Fruit fly (Drosophila melanogaster) whole organism, embryonic: ENCODE measurements around the gene CG3224.

Source experiments
- ATbp ChIP-seq: fragments of 200-800 bp; sonication (Bioruptor generic); optimal IDR thresholded peaks from 2 replicates; lab custom pipeline; 2017; ENCODE audit warnings: missing biosample characterization, mild to moderate bottlenecking, missing genetic modification characterization, missing genetic modification reagents
- Asciz ChIP-seq: fragments of 200-800 bp; sonication (Bioruptor generic); optimal IDR thresholded peaks from 2 replicates; lab custom pipeline; 2017; ENCODE audit warnings: missing biosample characterization, mild to moderate bottlenecking, missing genetic modification characterization, missing genetic modification reagents
- Awh ChIP-seq: fragments of 200-800 bp; sonication (Bioruptor generic); IDR thresholded peaks from 2 replicates; pipeline ENCODE4, ENCODE4 v1.3.6; 2022; ENCODE audit warnings: missing biosample characterization, missing genetic modification characterization
- CG11723 ChIP-seq: fragments of 200-800 bp; sonication (Bioruptor generic); optimal IDR thresholded peaks from 2 replicates; lab custom pipeline; 2017; ENCODE audit warnings: missing biosample characterization, mild to moderate bottlenecking, missing genetic modification characterization
- CG12769 ChIP-seq: fragments of 200-800 bp; sonication (Bioruptor generic); optimal IDR thresholded peaks from 2 replicates; lab custom pipeline; 2019; ENCODE audit warnings: missing biosample characterization, mild to moderate bottlenecking, missing genetic modification characterization, moderate library complexity
- CG13123 ChIP-seq: fragments of 200-800 bp; sonication (Bioruptor generic); optimal IDR thresholded peaks from 2 replicates; lab custom pipeline; 2016; ENCODE audit warnings: missing biosample characterization, missing genetic modification characterization
- CG13287 ChIP-seq: fragments of 200-800 bp; sonication (Bioruptor generic); IDR thresholded peaks from 2 replicates; pipeline ENCODE4 v1.3.6; 2022; ENCODE audit warnings: missing biosample characterization, missing genetic modification characterization; ENCODE audit not compliant: partially characterized antibody
- CG17612 ChIP-seq: fragments of 200-800 bp; sonication (Bioruptor generic); IDR thresholded peaks from 2 replicates; pipeline ENCODE4 v1.3.6; 2022; ENCODE audit warnings: missing biosample characterization, missing genetic modification characterization
- CG18262 ChIP-seq: fragments of 200-800 bp; optimal IDR thresholded peaks from 3 replicates; lab custom pipeline; 2019; ENCODE audit warnings: missing biosample characterization, mild to moderate bottlenecking, missing genetic modification characterization, moderate library complexity
- CG18476 ChIP-seq: fragments of 200-800 bp; sonication (Bioruptor generic); optimal IDR thresholded peaks from 2 replicates; lab custom pipeline; 2016; ENCODE audit warnings: missing biosample characterization, mild to moderate bottlenecking, missing genetic modification characterization
- CG18619 ChIP-seq: fragments of 200-800 bp; sonication (Bioruptor generic); optimal IDR thresholded peaks from 3 replicates; lab custom pipeline; 2017; ENCODE audit warnings: missing biosample characterization, mild to moderate bottlenecking, missing genetic modification characterization
- CG18764 ChIP-seq: fragments of 200-800 bp; sonication (Bioruptor generic); optimal IDR thresholded peaks from 3 replicates; lab custom pipeline; 2016; ENCODE audit warnings: missing biosample characterization, missing genetic modification characterization
- CG2120 ChIP-seq: fragments of 200-800 bp; sonication (Bioruptor generic); optimal IDR thresholded peaks from 3 replicates; lab custom pipeline; 2016; ENCODE audit warnings: missing biosample characterization, missing genetic modification characterization
- CG2129 ChIP-seq: fragments of 200-800 bp; sonication (Bioruptor generic); IDR thresholded peaks from 2 replicates; pipeline ENCODE4 v1.3.6; 2022; ENCODE audit warnings: missing biosample characterization, missing genetic modification characterization; ENCODE audit not compliant: partially characterized antibody
- CG2678 ChIP-seq: fragments of 200-800 bp; sonication (Bioruptor generic); optimal IDR thresholded peaks from 3 replicates; lab custom pipeline; 2019; ENCODE audit warnings: missing biosample characterization, mild to moderate bottlenecking, missing genetic modification characterization, moderate library complexity
- CG2875 ChIP-seq: fragments of 200-800 bp; sonication (Bioruptor generic); optimal IDR thresholded peaks from 2 replicates; lab custom pipeline; 2017; ENCODE audit warnings: missing biosample characterization, mild to moderate bottlenecking, missing genetic modification characterization, missing genetic modification reagents
- CG30020 ChIP-seq: fragments of 200-800 bp; optimal IDR thresholded peaks from 2 replicates; lab custom pipeline; 2019; ENCODE audit warnings: missing biosample characterization, mild to moderate bottlenecking, missing genetic modification characterization, moderate library complexity
- CG4730 ChIP-seq: fragments of 200-800 bp; sonication (Bioruptor generic); IDR thresholded peaks from 2 replicates; pipeline ENCODE4 v1.3.6; 2022; ENCODE audit warnings: missing biosample characterization, missing genetic modification characterization
- CG4820 ChIP-seq: fragments of 200-800 bp; sonication (Bioruptor generic); optimal IDR thresholded peaks from 3 replicates; lab custom pipeline; 2016; ENCODE audit warnings: missing biosample characterization, missing genetic modification characterization
- CG5180 ChIP-seq: fragments of 200-800 bp; sonication (Bioruptor generic); optimal IDR thresholded peaks from 3 replicates; lab custom pipeline; 2017; ENCODE audit warnings: missing biosample characterization, missing genetic modification characterization, mild to moderate bottlenecking, moderate library complexity, missing genetic modification reagents
- CG7786 ChIP-seq: fragments of 200-800 bp; sonication (Bioruptor generic); optimal IDR thresholded peaks from 2 replicates; lab custom pipeline; 2016; ENCODE audit warnings: missing biosample characterization, missing genetic modification characterization
- CG8765 ChIP-seq: fragments of 200-800 bp; sonication (Bioruptor generic); IDR thresholded peaks from 2 replicates; pipeline ENCODE4 v1.3.6; 2022; ENCODE audit warnings: missing biosample characterization, missing genetic modification characterization
- CG9727 ChIP-seq: fragments of 200-800 bp; sonication (Bioruptor generic); optimal IDR thresholded peaks from 3 replicates; lab custom pipeline; 2017; ENCODE audit warnings: missing biosample characterization, mild to moderate bottlenecking, missing genetic modification characterization
- CoRest ChIP-seq: fragments of 200-800 bp; sonication (Bioruptor generic); optimal IDR thresholded peaks from 3 replicates; lab custom pipeline; 2018; ENCODE audit warnings: missing biosample characterization, mild to moderate bottlenecking, missing genetic modification characterization, moderate library complexity
- H15 ChIP-seq: fragments of 200-800 bp; sonication (Bioruptor generic); IDR thresholded peaks from 3 replicates; pipeline ENCODE4 v1.3.6; 2022; ENCODE audit warnings: missing biosample characterization, missing genetic modification characterization
- HLH54F ChIP-seq: fragments of 200-800 bp; sonication (Bioruptor generic); optimal IDR thresholded peaks from 3 replicates; lab custom pipeline; 2016; ENCODE audit warnings: missing biosample characterization, missing genetic modification characterization
- Hand ChIP-seq: fragments of 200-800 bp; sonication (Bioruptor generic); optimal IDR thresholded peaks from 2 replicates; lab custom pipeline; 2017; ENCODE audit warnings: mild to moderate bottlenecking, missing biosample characterization, missing genetic modification reagents, missing genetic modification characterization
- Med ChIP-seq: fragments of 200-800 bp; sonication (Bioruptor generic); peaks from one replicate; lab custom pipeline; 2016; ENCODE audit warnings: missing biosample characterization, missing genetic modification characterization, mild to moderate bottlenecking, inconsistent platforms, moderate library complexity
- Mes4 ChIP-seq: fragments of 200-800 bp; sonication (Bioruptor generic); optimal IDR thresholded peaks from 2 replicates; lab custom pipeline; 2016; ENCODE audit warnings: missing biosample characterization, missing genetic modification characterization
- Pdp1 ChIP-seq, 2 experiments: fragments of 200-800 bp; sonication (Bioruptor generic); optimal IDR thresholded peaks; 3 replicates each; lab custom pipeline; 2016; ENCODE audit warnings: missing biosample characterization in 2 of 2, missing genetic modification characterization in 2 of 2, mild to moderate bottlenecking in 1 of 2, moderate library complexity in 1 of 2
- Xbp1 ChIP-seq: fragments of 200-800 bp; sonication (Bioruptor generic); optimal IDR thresholded peaks from 3 replicates; lab custom pipeline; 2016; ENCODE audit warnings: missing biosample characterization, mild to moderate bottlenecking, missing genetic modification characterization
- ase ChIP-seq: fragments of 200-800 bp; sonication (Bioruptor generic); IDR thresholded peaks from 3 replicates; pipeline ENCODE4 v1.3.6; 2022; ENCODE audit warnings: missing biosample characterization, missing genetic modification characterization
- corto ChIP-seq: fragments of 200-800 bp; sonication (Bioruptor generic); optimal IDR thresholded peaks from 2 replicates; lab custom pipeline; 2016; ENCODE audit warnings: missing biosample characterization, mild to moderate bottlenecking, missing genetic modification characterization, moderate library complexity
- cwo ChIP-seq: fragments of 200-800 bp; sonication (Bioruptor generic); optimal IDR thresholded peaks from 3 replicates; lab custom pipeline; 2017; ENCODE audit warnings: missing biosample characterization, missing genetic modification characterization, mild to moderate bottlenecking, moderate library complexity, missing genetic modification reagents
- exex ChIP-seq: fragments of 200-800 bp; sonication (Bioruptor generic); optimal IDR thresholded peaks from 4 replicates; lab custom pipeline; 2018; ENCODE audit warnings: missing biosample characterization, mild to moderate bottlenecking, missing genetic modification characterization, moderate library complexity
- gce ChIP-seq: fragments of 200-800 bp; sonication (Bioruptor generic); IDR thresholded peaks from 3 replicates; pipeline ENCODE4 v1.3.6; 2022; ENCODE audit warnings: missing biosample characterization, missing genetic modification characterization
- gem ChIP-seq: fragments of 200-800 bp; sonication (Bioruptor generic); optimal IDR thresholded peaks from 2 replicates; lab custom pipeline; 2019; ENCODE audit warnings: missing biosample characterization, mild to moderate bottlenecking, missing genetic modification characterization, moderate library complexity
- grn ChIP-seq: fragments of 200-800 bp; sonication (Bioruptor generic); optimal IDR thresholded peaks from 3 replicates; lab custom pipeline; 2017; ENCODE audit warnings: missing biosample characterization, missing genetic modification characterization
- gro ChIP-seq: fragments of 200-800 bp; sonication (Bioruptor generic); optimal IDR thresholded peaks from 2 replicates; lab custom pipeline; 2016; ENCODE audit warnings: missing biosample characterization, missing genetic modification characterization
- ind ChIP-seq: fragments of 200-800 bp; sonication (Bioruptor generic); optimal IDR thresholded peaks from 3 replicates; lab custom pipeline; 2016; ENCODE audit warnings: missing biosample characterization, missing genetic modification characterization
- lola ChIP-seq, 3 experiments: fragments of >200 bp in 2 of 3; fragments of 200-800 bp in 1 of 3; sonication (Bioruptor generic) in 1 of 3; optimal IDR thresholded peaks; 2 replicates each; lab custom pipeline; 2017 to 2019; ENCODE audit warnings: missing biosample characterization in 3 of 3, missing genetic modification characterization in 3 of 3, mild to moderate bottlenecking in 1 of 3, moderate library complexity in 1 of 3
- luna ChIP-seq: fragments of 200-800 bp; sonication (Bioruptor generic); optimal IDR thresholded peaks from 2 replicates; lab custom pipeline; 2016; ENCODE audit warnings: missing biosample characterization, missing genetic modification characterization
- mirr ChIP-seq: fragments of 200-800 bp; sonication (Bioruptor generic); optimal IDR thresholded peaks from 3 replicates; lab custom pipeline; 2018; ENCODE audit warnings: missing biosample characterization, mild to moderate bottlenecking, missing genetic modification characterization
- nmo ChIP-seq: fragments of 200-800 bp; sonication (Bioruptor generic); optimal IDR thresholded peaks from 2 replicates; lab custom pipeline; 2018; ENCODE audit warnings: missing biosample characterization, mild to moderate bottlenecking, missing genetic modification characterization, moderate library complexity
- odd ChIP-seq: fragments of 200-800 bp; sonication (Bioruptor generic); optimal IDR thresholded peaks from 2 replicates; lab custom pipeline; 2017; ENCODE audit warnings: missing biosample characterization, mild to moderate bottlenecking, missing genetic modification characterization
- sens ChIP-seq: fragments of 200-800 bp; sonication (Bioruptor generic); peaks from one replicate; lab custom pipeline; 2016; ENCODE audit warnings: missing biosample characterization, missing genetic modification characterization
- sug ChIP-seq: fragments of 200-800 bp; optimal IDR thresholded peaks from 2 replicates; lab custom pipeline; 2019; ENCODE audit warnings: missing biosample characterization, mild to moderate bottlenecking, missing genetic modification characterization, moderate library complexity
- tin ChIP-seq: fragments of 200-800 bp; sonication (Bioruptor generic); optimal IDR thresholded peaks from 3 replicates; lab custom pipeline; 2016; ENCODE audit warnings: missing biosample characterization, missing genetic modification characterization
- vvl ChIP-seq: fragments of 200-800 bp; sonication (Bioruptor generic); IDR thresholded peaks from 2 replicates; pipeline ENCODE4 v1.3.6; 2022; ENCODE audit warnings: missing biosample characterization, missing genetic modification characterization

The CG3224 gene

DNA sequence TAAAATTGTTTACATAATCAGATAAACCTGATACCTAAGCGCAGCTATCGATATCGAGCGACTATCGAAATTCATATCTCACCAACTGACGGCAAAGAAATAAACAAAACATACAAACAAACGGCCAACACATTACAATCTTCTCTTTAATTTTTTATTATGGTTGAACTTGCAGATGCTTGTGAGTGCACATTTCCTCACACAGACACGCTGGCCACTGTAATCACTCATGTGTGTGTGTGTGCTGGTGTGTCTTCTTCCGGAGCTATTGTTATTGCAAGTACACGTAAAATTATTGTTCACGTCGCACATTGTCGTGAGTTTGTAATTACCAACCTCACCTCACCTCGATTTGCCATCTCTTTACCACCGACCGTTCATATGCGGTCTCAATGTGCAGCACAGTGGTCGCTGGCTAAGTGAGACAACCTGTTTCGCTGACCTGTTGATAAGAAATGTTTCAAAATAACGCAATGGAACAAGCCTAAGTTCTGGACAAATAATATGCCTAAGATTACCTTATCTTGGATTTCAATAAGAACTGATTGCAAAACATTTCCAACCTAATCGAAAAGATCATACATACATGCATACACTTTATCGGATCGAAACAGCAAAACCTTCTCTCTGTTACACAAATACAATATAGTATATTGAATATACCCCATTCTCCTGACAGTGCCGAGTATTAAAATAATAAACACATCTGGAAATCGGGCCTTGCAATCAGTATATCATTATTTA, 44.0 kb upstream of the CG3224 start (continued):
- TF ChIP-seq grn (GFP tag; lab: Kevin White, UChicago), result peak; percentile 52
- no peak for TF ChIP-seq CG2129 (GFP tag; lab: Robert Waterston, UW)
- peak; percentile 8 for TF ChIP-seq CG2120 (GFP tag; lab: Kevin White, UChicago)
- peak; percentile 6 for TF ChIP-seq CG9727 (GFP tag; lab: Kevin White, UChicago)
- TF ChIP-seq gem, result peak; percentile 18
- peak; percentile 8 for TF ChIP-seq cwo (GFP tag; lab: Kevin White, UChicago)
- TF ChIP-seq CG30020 (tag; lab: Kevin White, UChicago), result no peak
- TF ChIP-seq Xbp1 (GFP tag; lab: Kevin White, UChicago), result no peak
- no peak for TF ChIP-seq gce (GFP tag; lab: Robert Waterston, UW)
- TF ChIP-seq CG13123 (GFP tag; lab: Kevin White, UChicago), result no peak
- peak; percentile 44 for TF ChIP-seq CG18262 (tag; lab: Kevin White, UChicago)
- no peak for TF ChIP-seq CG18476 (GFP tag; lab: Kevin White, UChicago)
- TF ChIP-seq CG4730 (GFP tag; lab: Robert Waterston, UW), result no peak
- TF ChIP-seq exex (tag; lab: Kevin White, UChicago), result peak; percentile 63
- TF ChIP-seq CG18764 (GFP tag; lab: Kevin White, UChicago), result no peak
- no peak for TF ChIP-seq CG17612 (GFP tag; lab: Robert Waterston, UW)
- TF ChIP-seq nmo (GFP tag; lab: Kevin White, UChicago), result peak; percentile 5
- TF ChIP-seq CG7786 (GFP tag; lab: Kevin White, UChicago), result no peak
- peak in 1 of 3 experiments; percentile 17 for TF ChIP-seq lola (GFP tag; optimal IDR thresholded peaks at IDR 0.05; lab: Kevin White, UChicago)
- TF ChIP-seq CG4820 (GFP tag; lab: Kevin White, UChicago), result peak; percentile 1
- no peak for TF ChIP-seq CG12769 (tag; lab: Kevin White, UChicago)
- TF ChIP-seq ATbp, result peak; percentile 2
- no peak for TF ChIP-seq luna (GFP tag; lab: Kevin White, UChicago)
- no peak for TF ChIP-seq mirr (GFP tag; lab: Kevin White, UChicago)
- TF ChIP-seq ind (GFP tag; lab: Kevin White, UChicago), result peak; percentile 5
- TF ChIP-seq vvl (GFP tag; lab: Robert Waterston, UW), result peak; percentile 10; the same call in 1 of the 2 replicates
- TF ChIP-seq CG18619 (GFP tag; lab: Kevin White, UChicago), result peak; percentile 15
- TF ChIP-seq Pdp1 (GFP tag; optimal IDR thresholded peaks at IDR 0.05; lab: Kevin White, UChicago), result peak in 1 of 2 experiments; percentile 46
- no peak for TF ChIP-seq HLH54F (GFP tag; lab: Kevin White, UChicago)
- no peak for TF ChIP-seq Awh (GFP tag; lab: Robert Waterston, UW)
- TF ChIP-seq Med (GFP tag; lab: Kevin White, UChicago), result peak; percentile 73
- peak; percentile 1 for TF ChIP-seq Asciz
- no peak for TF ChIP-seq Mes4 (GFP tag; lab: Kevin White, UChicago)
- no peak for TF ChIP-seq corto
- TF ChIP-seq H15 (GFP tag; lab: Robert Waterston, UW), result no peak
- TF ChIP-seq CG5180 (GFP tag; lab: Kevin White, UChicago), result peak; percentile 40
- TF ChIP-seq CG8765, result no peak
- no peak for TF ChIP-seq tin (GFP tag; lab: Kevin White, UChicago)
- no peak for TF ChIP-seq CG11723 (GFP tag; lab: Kevin White, UChicago)
- peak; percentile 51 for TF ChIP-seq CG2678 (tag; lab: Kevin White, UChicago)
- TF ChIP-seq odd (GFP tag; lab: Kevin White, UChicago), result no peak
- no peak for TF ChIP-seq Hand (GFP tag; lab: Kevin White, UChicago)
- TF ChIP-seq CG13287 (GFP tag; lab: Robert Waterston, UW), result no peak
- no peak for TF ChIP-seq CG2875
- no peak for TF ChIP-seq ase (GFP tag; lab: Robert Waterston, UW)
- TF ChIP-seq gro (GFP tag; lab: Kevin White, UChicago), result no peak
- peak; percentile 74 for TF ChIP-seq sens (GFP tag; lab: Kevin White, UChicago)
- TF ChIP-seq CoRest (tag; lab: Kevin White, UChicago), result no peak
- TF ChIP-seq sug (tag; lab: Kevin White, UChicago), result peak; percentile 46
